Worm (Caenorhabditis elegans) whole organism, L2 larva: Measurements from ENCODE around the gene F17C11.26.

ENCODE experiments used
- blmp-1 ChIP-seq: sonication (generic microtip); optimal IDR thresholded peaks from 2 replicates; lab custom pipeline; 2017; ENCODE audit warnings: missing genetic modification characterization, mild to moderate bottlenecking, missing compliant biosample characterization, antibody characterized with exemption, moderate library complexity; ENCODE audit not compliant: insufficient read depth
- lin-39 ChIP-seq: fragments of 150-350 bp; optimal IDR thresholded peaks from 2 replicates; lab custom pipeline; 2014; ENCODE audit warnings: missing biosample characterization, missing genetic modification reagents, missing genetic modification characterization
- lsy-2 ChIP-seq, 2 experiments: fragments of 150-350 bp in 1 of 2; sonication (generic microtip) in 1 of 2; optimal IDR thresholded peaks; 2 replicates each; lab custom pipeline; 2014 to 2017; ENCODE audit warnings: missing biosample characterization in 2 of 2, missing genetic modification characterization in 2 of 2
- nhr-11 ChIP-seq: fragments of 150-350 bp; optimal IDR thresholded peaks from 2 replicates; lab custom pipeline; 2014; ENCODE audit warnings: missing biosample characterization, missing genetic modification characterization
- nhr-12 ChIP-seq: fragments of 150-350 bp; optimal IDR thresholded peaks from 2 replicates; lab custom pipeline; 2014; ENCODE audit warnings: missing biosample characterization, missing genetic modification characterization
- nhr-21 ChIP-seq: fragments of 150-350 bp; optimal IDR thresholded peaks from 2 replicates; lab custom pipeline; 2014; ENCODE audit warnings: missing biosample characterization, missing genetic modification characterization
- ztf-11 ChIP-seq: sonication (generic microtip); optimal IDR thresholded peaks from 2 replicates; lab custom pipeline; 2017; ENCODE audit warnings: missing biosample characterization, missing genetic modification characterization

- no peak for TF ChIP-seq nhr-12 (tag; lab: Kevin White, UChicago)
- peak; percentile 56 to 89 for TF ChIP-seq lsy-2 (tag; optimal IDR thresholded peaks at IDR 0.05; lab: Kevin White, UChicago)
- peak; percentile 69 for TF ChIP-seq nhr-21
- no peak for TF ChIP-seq ztf-11 (tag; lab: Kevin White, UChicago)
- TF ChIP-seq nhr-11 (tag; lab: Kevin White, UChicago) = no peak
- TF ChIP-seq lin-39 (tag; lab: Kevin White, UChicago) = no peak
- peak; percentile 70 for TF ChIP-seq blmp-1 (tag; lab: Kevin White, UChicago)
These were observed 46.6 kb upstream of the F17C11.26 start, which contains the start of the genes F32D8.14 and F32D8.5 for ce11 chrV:10894601-10895000.
